Fruit fly (Drosophila melanogaster): ENCODE results near the gene CG13983.

DNA sequence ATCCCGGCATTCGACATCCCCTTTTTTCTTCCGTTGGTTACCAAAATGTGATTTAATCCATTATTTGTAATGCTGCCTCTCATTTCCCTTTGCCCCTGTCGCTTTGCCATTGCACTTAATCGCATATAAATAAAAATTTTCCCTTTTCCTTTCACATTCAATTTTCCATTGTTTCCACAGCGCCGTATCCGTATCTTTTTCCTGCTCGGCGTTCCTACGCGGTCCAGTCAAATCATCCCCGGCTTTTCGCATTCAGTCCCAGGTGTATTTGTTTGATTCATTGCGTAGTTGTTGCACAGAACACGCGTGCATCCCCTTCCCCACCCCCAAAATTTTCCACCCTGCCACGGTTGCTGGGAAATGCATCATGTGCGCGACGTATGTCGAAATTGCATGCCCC lies 48.4 kb downstream of the CG13983 start:
- TF ChIP-seq pan (optimal IDR thresholded peaks at IDR 0.05) (no peak), EcR (GFP tag; optimal IDR thresholded peaks at IDR 0.05) (no peak), Dll (optimal IDR thresholded peaks at IDR 0.05) (no peak)
